Worm (Caenorhabditis elegans): ENCODE measurements around the gene Y38F1A.8.

Y38F1A.8 gene

DNA sequence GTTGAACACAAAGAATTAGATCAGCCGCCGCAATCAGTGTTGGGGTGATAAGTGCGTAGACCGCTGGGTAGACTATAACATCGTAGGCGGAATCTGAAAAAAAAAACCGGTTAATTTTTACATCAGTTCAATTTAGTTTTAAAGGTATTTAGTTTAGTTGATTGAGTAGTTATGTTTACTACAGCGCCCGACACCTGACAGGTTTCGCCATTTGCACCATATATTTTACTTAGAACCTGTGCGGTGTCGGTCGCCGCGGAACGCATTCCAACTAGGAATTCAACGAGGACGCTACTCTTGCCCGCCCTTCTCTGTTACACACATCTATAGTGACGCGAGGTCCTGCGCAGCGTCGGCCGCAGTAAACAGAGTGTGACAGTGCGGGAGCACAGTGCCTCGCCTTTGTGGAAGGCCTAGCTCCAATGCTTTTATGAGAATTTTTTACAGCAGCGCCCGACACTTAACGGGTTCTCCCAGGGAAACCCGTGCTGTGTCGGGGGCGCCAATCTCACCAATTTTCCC is 32.1 kb downstream of the Y38F1A.8 start:
- no peak for TF ChIP-seq ama-1 (optimal IDR thresholded peaks at IDR 0.05)
- TF ChIP-seq fkh-2 (tag; optimal IDR thresholded peaks at IDR 0.05) = no peak
- TF ChIP-seq R02D3.7 (tag; optimal IDR thresholded peaks at IDR 0.05) = no peak
- no peak for TF ChIP-seq elt-2 (tag; optimal IDR thresholded peaks at IDR 0.05)
- TF ChIP-seq hmg-11 (tag; optimal IDR thresholded peaks at IDR 0.05) = no peak
- no peak for TF ChIP-seq daf-12 (tag; optimal IDR thresholded peaks at IDR 0.05)
- no peak for TF ChIP-seq lin-39 (tag; optimal IDR thresholded peaks at IDR 0.05)
- no peak for TF ChIP-seq lsy-12 (tag; optimal IDR thresholded peaks at IDR 0.05)
- TF ChIP-seq ceh-82 (tag; optimal IDR thresholded peaks at IDR 0.05) = no peak
- no peak for TF ChIP-seq nhr-12 (tag; optimal IDR thresholded peaks at IDR 0.05)
- TF ChIP-seq lin-15B (tag; optimal IDR thresholded peaks at IDR 0.05) = no peak
- TF ChIP-seq unc-62 (GFP tag; optimal IDR thresholded peaks at IDR 0.05) = no peak
- TF ChIP-seq nhr-77 (tag; optimal IDR thresholded peaks at IDR 0.05) = no peak
- TF ChIP-seq fos-1 (tag; optimal IDR thresholded peaks at IDR 0.05) = no peak
- no peak for TF ChIP-seq nhr-11 (tag; optimal IDR thresholded peaks at IDR 0.05)
- TF ChIP-seq ZK546.5 (tag; optimal IDR thresholded peaks at IDR 0.05) = no peak
- TF ChIP-seq nfya-1 (tag; optimal IDR thresholded peaks at IDR 0.05; ENCODE audit: insufficient read depth) = no peak
- TF ChIP-seq jun-1 (tag; optimal IDR thresholded peaks at IDR 0.05) = no peak
- no peak for TF ChIP-seq eor-1 (tag; optimal IDR thresholded peaks at IDR 0.05)

- TF ChIP-seq ZK546.5 (tag; optimal IDR thresholded peaks at IDR 0.05) = no peak
- TF ChIP-seq ztf-4 (tag; optimal IDR thresholded peaks at IDR 0.05) = no peak
- no peak for TF ChIP-seq nhr-11 (tag; optimal IDR thresholded peaks at IDR 0.05)
- no peak for TF ChIP-seq tbx-2 (tag; optimal IDR thresholded peaks at IDR 0.05)
- no peak for TF ChIP-seq elt-2 (tag; optimal IDR thresholded peaks at IDR 0.05)
- no peak for TF ChIP-seq nhr-28 (tag; optimal IDR thresholded peaks at IDR 0.05)
- TF ChIP-seq nhr-25 (tag; optimal IDR thresholded peaks at IDR 0.05) = no peak
- no peak for TF ChIP-seq pqm-1 (tag; optimal IDR thresholded peaks at IDR 0.05)
- no peak for TF ChIP-seq lin-39 (tag; optimal IDR thresholded peaks at IDR 0.05)
- no peak for TF ChIP-seq nhr-77 (tag; optimal IDR thresholded peaks at IDR 0.05)
- TF ChIP-seq hmg-11 (tag; optimal IDR thresholded peaks at IDR 0.05) = no peak
- no peak for TF ChIP-seq fos-1 (tag; optimal IDR thresholded peaks at IDR 0.05)
- TF ChIP-seq lsy-12 (tag; optimal IDR thresholded peaks at IDR 0.05) = no peak
- no peak for TF ChIP-seq sea-2 (GFP tag; optimal IDR thresholded peaks at IDR 0.05)
- no peak for TF ChIP-seq nhr-76 (tag; optimal IDR thresholded peaks at IDR 0.05)
- no peak for TF ChIP-seq nhr-12 (tag; optimal IDR thresholded peaks at IDR 0.05)
- no peak for TF ChIP-seq aly-2 (tag; optimal IDR thresholded peaks at IDR 0.05)
- TF ChIP-seq egl-27 (tag; optimal IDR thresholded peaks at IDR 0.05) = no peak
- no peak for TF ChIP-seq pha-4 (tag; optimal IDR thresholded peaks at IDR 0.05)
Observed at ce11 chrII:12966274-12966673, 34.4 kb downstream of the Y38F1A.8 start.

DNA sequence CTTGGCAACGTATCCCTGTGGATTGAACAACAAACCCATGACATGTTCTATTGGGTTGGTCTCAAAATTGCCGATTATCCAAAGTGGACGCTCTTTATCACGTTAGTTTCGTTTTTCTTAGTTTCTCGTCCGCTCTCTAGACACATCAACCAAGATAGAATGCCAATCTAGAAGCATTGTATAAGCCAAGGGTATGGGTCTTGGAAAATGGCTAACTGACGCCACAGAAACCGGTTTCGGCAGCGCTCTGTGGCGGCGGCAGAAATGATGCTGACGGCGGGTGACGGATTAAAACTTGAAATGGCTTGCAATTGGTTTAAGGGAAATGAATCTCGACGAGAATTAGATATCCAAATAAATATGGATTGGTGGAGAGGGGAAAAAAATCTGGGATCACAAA is 35.1 kb downstream of the Y38F1A.8 start:
- TF ChIP-seq nfya-1 (tag; optimal IDR thresholded peaks at IDR 0.05; ENCODE audit: insufficient read depth) (peak; percentile 16), nhr-11 (tag; optimal IDR thresholded peaks at IDR 0.05) (no peak), ztf-4 (tag; optimal IDR thresholded peaks at IDR 0.05) (no peak), nhr-25 (tag; optimal IDR thresholded peaks at IDR 0.05) (peak; percentile 72), elt-1 (tag; optimal IDR thresholded peaks at IDR 0.05) (no peak), lin-39 (tag; optimal IDR thresholded peaks at IDR 0.05) (no peak), ama-1 (optimal IDR thresholded peaks at IDR 0.05) (peak; percentile 52), fkh-2 (tag; optimal IDR thresholded peaks at IDR 0.05) (no peak), ztf-11 (tag; optimal IDR thresholded peaks at IDR 0.05) (no peak), aly-2 (tag; optimal IDR thresholded peaks at IDR 0.05) (no peak)

- no peak for TF ChIP-seq nhr-12 (tag; optimal IDR thresholded peaks at IDR 0.05)
- no peak for TF ChIP-seq sea-2 (GFP tag; optimal IDR thresholded peaks at IDR 0.05)
- no peak for TF ChIP-seq aly-2 (tag; optimal IDR thresholded peaks at IDR 0.05)
- TF ChIP-seq mml-1 (tag; optimal IDR thresholded peaks at IDR 0.05) = no peak
- TF ChIP-seq ztf-11 (tag; optimal IDR thresholded peaks at IDR 0.05) = no peak
- TF ChIP-seq nhr-76 (tag; optimal IDR thresholded peaks at IDR 0.05) = no peak
- no peak for TF ChIP-seq nhr-23 (tag; optimal IDR thresholded peaks at IDR 0.05)
- no peak for TF ChIP-seq elt-1 (tag; optimal IDR thresholded peaks at IDR 0.05)
- TF ChIP-seq nhr-25 (tag; optimal IDR thresholded peaks at IDR 0.05) = no peak
- TF ChIP-seq nhr-237 (tag; optimal IDR thresholded peaks at IDR 0.05) = no peak
- no peak for TF ChIP-seq daf-12 (tag; optimal IDR thresholded peaks at IDR 0.05)
- TF ChIP-seq lin-39 (tag; optimal IDR thresholded peaks at IDR 0.05) = no peak
- TF ChIP-seq hmg-11 (tag; optimal IDR thresholded peaks at IDR 0.05) = no peak
- TF ChIP-seq fos-1 (tag; optimal IDR thresholded peaks at IDR 0.05) = no peak
- TF ChIP-seq nhr-43 (tag; optimal IDR thresholded peaks at IDR 0.05; ENCODE audit: poor library complexity, severe bottlenecking) = no peak
- TF ChIP-seq ceh-16 (tag; optimal IDR thresholded peaks at IDR 0.05) = no peak
- TF ChIP-seq ceh-82 (tag; optimal IDR thresholded peaks at IDR 0.05) = no peak
- TF ChIP-seq eor-1 (tag; optimal IDR thresholded peaks at IDR 0.05) = no peak
Observed at ce11 chrII:12965538-12965588, 35.3 kb downstream of the Y38F1A.8 start, which contains the start of gene ptr-18. Gene ptr-18 (plus strand): TSS chrII:12965546.
